Worm (Caenorhabditis elegans): Measurements from ENCODE around the gene F23H11.4.

DNA sequence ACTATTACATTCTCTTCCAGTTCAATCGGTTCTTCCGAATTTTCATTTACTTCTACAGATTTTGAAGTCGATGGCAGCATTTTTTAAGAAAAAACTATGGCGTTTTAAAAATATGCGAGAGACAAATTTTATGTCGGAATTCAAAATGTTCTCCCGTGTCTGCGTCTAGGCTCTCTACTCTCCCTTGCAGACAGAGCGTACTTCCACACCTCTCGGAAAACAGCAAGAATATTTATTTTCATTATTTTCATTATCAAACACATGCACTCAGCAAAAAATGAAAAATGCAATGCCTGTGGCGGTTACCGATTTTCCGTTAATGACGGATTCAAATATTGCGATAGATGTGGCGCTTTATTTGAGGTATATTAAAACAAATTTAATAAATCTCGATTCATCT lies 11.8 kb downstream of the F23H11.4 start, which contains the start of the genes ztf-18 and F23H11.2:
- TF ChIP-seq R02D3.7 (tag; optimal IDR thresholded peaks at IDR 0.05) (no peak), unc-39 (tag; optimal IDR thresholded peaks at IDR 0.05) (no peak), nhr-12 (tag; optimal IDR thresholded peaks at IDR 0.05) (no peak), ama-1 (optimal IDR thresholded peaks at IDR 0.05) (no peak), nhr-25 (tag; optimal IDR thresholded peaks at IDR 0.05) (no peak)

Measured in whole organism, L2 larva.